Worm (Caenorhabditis elegans): ENCODE data around the gene bus-8A.

DNA sequence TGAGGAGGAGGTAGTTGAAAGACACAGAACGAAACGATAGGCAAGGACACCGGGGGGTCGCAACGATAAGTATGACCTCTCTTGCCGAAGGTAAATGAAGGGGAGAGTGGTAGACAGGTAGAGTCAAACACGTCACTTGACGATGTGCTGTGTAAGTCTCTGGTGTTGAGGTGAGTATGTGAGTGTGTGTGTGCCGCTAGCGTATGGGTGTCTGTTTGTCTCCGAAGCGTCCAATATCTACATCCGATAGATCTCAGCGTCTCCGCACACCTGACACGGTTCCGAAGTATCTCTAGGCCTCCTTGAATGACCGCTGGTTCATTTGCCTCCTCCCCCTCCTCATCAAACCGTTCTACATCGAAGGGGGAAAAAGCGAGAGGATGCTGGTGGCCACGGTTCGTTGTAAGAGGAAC lies 17.5 kb upstream of the bus-8A start:
- TF ChIP-seq ztf-4 (tag; optimal IDR thresholded peaks at IDR 0.05) (no peak), tbx-2 (tag; optimal IDR thresholded peaks at IDR 0.05) (peak; percentile 35)

Measured in whole organism, L3 larva.